Worm (Caenorhabditis elegans) whole organism, L4/young adult: ENCODE data around the gene srh-132.
"Not testable (repeated sequence)": the region's sequence is repeated elsewhere in the genome, so short reads cannot be mapped to it uniquely, and the experiment has no call there.

ENCODE experiments used
- W03F9.2 ChIP-seq: fragments of 150-350 bp; optimal IDR thresholded peaks from 2 replicates; lab custom pipeline; 2014; ENCODE audit warnings: missing biosample characterization, missing genetic modification characterization
- dao-5 ChIP-seq: sonication (generic microtip); optimal IDR thresholded peaks from 2 replicates; lab custom pipeline; 2016; ENCODE audit warnings: missing genotype, missing genetic modification characterization, moderate library complexity, missing compliant biosample characterization
- him-1 ChIP-seq: sonication (generic microtip); optimal IDR thresholded peaks from 2 replicates; lab custom pipeline; 2016; ENCODE audit warnings: missing genotype, missing genetic modification reagents, missing genetic modification characterization, missing compliant biosample characterization

Gene srh-132

DNA sequence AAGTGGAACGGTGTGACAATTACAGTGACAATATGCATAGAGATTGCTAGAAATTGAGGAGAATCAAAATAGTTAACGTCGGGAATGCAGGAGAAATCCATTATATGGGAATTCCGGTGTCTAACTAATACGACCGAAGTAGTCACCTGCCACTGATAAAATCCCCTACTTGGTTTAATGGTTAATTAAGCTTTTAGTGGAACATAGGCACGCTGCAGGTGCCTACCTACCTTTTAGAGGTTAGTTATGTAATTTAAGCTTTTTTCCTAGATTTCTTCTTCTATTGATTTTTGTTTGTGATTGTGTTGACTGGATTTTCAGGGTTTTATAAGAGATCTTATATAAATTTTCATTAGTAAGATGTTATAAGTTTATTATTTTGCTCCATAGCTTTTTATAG is 46.1 kb downstream of the srh-132 start, which contains the start of gene srh-203:
TSS of gene srh-203 (minus strand) at position 101 of the 400 bp plus-strand sequence.
- not testable (repeated sequence) for TF ChIP-seq dao-5, him-1, W03F9.2 (tag; lab: Kevin White, UChicago)

ce11 chrV:17458069-17458468 is 48.0 kb downstream of the srh-132 start, which contains the start of gene str-200:
str-200 (minus strand) TSS chrV:17458169.
- TF ChIP-seq him-1 (tag; lab: Kevin White, UChicago) (no peak), W03F9.2 (tag; lab: Kevin White, UChicago) (no peak), dao-5 (tag; lab: Kevin White, UChicago) (no peak)

DNA sequence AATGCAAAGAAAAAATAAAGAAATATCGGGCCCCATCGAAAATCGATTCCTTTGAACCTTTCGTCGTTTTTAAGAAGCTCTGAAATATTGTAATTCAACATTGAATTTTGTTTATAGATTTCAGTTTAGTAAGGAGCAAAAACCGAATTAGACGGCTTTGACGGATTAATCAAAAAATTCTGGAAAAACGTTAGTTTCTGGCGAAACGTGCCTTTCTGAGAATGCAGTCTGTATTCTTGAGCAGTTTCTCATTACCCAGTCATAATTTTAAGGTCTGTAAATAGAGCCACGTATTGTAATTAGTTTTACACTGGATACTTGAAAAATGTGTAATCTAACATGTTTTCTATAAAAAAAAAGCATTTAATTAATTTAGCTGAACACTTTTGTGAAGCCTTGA is 50.0 kb downstream of the srh-132 start, which contains the start of gene srz-48:
TSS of gene srz-48 (minus strand) at position 101 of the 400 bp plus-strand sequence.
- TF ChIP-seq dao-5 (tag; lab: Kevin White, UChicago): no peak
- TF ChIP-seq him-1 (tag; lab: Kevin White, UChicago): no peak
- no peak for TF ChIP-seq W03F9.2 (tag; lab: Kevin White, UChicago)
